Fruit fly (Drosophila melanogaster): ENCODE results near the gene pnt.
A peak's percentile ranks its signal among the peaks of the same experiment; 100 is the strongest.

The pnt gene

dm6 chr3R:23300091-23300918, 45.7 kb downstream of the pnt start (continued):
- TF ChIP-seq Gug (GFP tag; IDR thresholded peaks at IDR 0.05) (no peak), Sox14 (GFP tag; optimal IDR thresholded peaks at IDR 0.05) (peak; percentile 39), CG9139 (GFP tag; optimal IDR thresholded peaks at IDR 0.05) (no peak), Blimp-1 (GFP tag; optimal IDR thresholded peaks at IDR 0.05) (no peak), salr (GFP tag; optimal IDR thresholded peaks at IDR 0.05) (no peak), Met (GFP tag; optimal IDR thresholded peaks at IDR 0.05) (peak; percentile 65), svp (GFP tag) (no peak), CG6276 (GFP tag; optimal IDR thresholded peaks at IDR 0.05) (no peak), CG8319 (GFP tag; optimal IDR thresholded peaks at IDR 0.05) (no peak), CG8119 (GFP tag; IDR thresholded peaks at IDR 0.05) (no peak), CG4318 (GFP tag; optimal IDR thresholded peaks at IDR 0.05) (no peak), CG31627 (GFP tag; optimal IDR thresholded peaks at IDR 0.05) (peak; percentile 53), CG16779 (tag; optimal IDR thresholded peaks at IDR 0.05) (no peak), cyc (GFP tag; optimal IDR thresholded peaks at IDR 0.05) (no peak), Eip78C (GFP tag) (peak; percentile 75), topi (GFP tag; optimal IDR thresholded peaks at IDR 0.05) (no peak), CG10631 (GFP tag; optimal IDR thresholded peaks at IDR 0.05) (peak; percentile 52), dac (GFP tag; optimal IDR thresholded peaks at IDR 0.05) (no peak), ss (GFP tag; optimal IDR thresholded peaks at IDR 0.05) (no peak), acj6 (GFP tag; optimal IDR thresholded peaks at IDR 0.05) (peak; percentile 55), net (GFP tag; optimal IDR thresholded peaks at IDR 0.05) (peak; percentile 18), pdm3 (GFP tag; optimal IDR thresholded peaks at IDR 0.05) (peak; percentile 46), Ets21C (GFP tag; optimal IDR thresholded peaks at IDR 0.05) (peak; percentile 5), Hr4 (GFP tag; optimal IDR thresholded peaks at IDR 0.05) (peak; percentile 6), fd59A (GFP tag; optimal IDR thresholded peaks at IDR 0.05) (no peak), CG34406 (GFP tag; optimal IDR thresholded peaks at IDR 0.05) (peak; percentile 50), achi (GFP tag; optimal IDR thresholded peaks at IDR 0.05) (peak; percentile 31), Hr38 (GFP tag; optimal IDR thresholded peaks at IDR 0.05) (no peak), OdsH (GFP tag; optimal IDR thresholded peaks at IDR 0.05) (peak; percentile 43), CG32006 (GFP tag; optimal IDR thresholded peaks at IDR 0.05) (peak; percentile 38)

DNA sequence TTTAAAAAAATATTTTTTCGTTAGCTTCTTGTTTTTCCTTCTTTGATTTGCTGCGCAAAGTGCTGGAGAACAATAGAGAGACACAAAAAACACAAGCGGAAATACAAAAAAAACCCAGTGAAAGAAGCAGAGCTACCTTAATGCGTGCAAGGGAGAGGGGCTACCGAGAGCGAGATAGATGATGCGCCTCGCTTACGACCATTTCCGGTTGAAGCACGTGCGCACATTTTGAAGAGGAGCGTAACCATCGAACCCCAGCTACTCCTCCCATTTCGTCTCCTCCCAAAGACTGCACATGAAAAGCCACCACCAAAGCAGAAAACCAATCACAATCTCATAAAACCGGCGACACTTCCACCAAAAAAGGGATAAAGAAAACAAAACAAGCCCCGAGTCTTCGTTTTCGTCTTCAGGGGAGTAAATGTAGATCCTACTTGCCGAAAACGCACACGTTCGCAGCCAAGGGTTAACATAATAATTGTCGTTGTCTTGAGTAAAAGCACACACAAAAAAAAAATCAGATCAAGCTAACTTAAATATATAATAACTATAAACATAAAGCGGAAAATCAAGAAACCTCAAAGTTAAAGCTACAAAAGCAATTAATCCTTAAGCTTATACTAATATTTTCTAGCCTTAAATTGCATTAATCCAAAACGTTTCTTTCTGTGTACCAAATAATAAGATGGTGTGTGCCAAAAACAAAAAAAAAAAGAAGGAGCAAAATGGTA, 48.7 kb downstream of the pnt start:
- TF ChIP-seq acj6 (GFP tag; optimal IDR thresholded peaks at IDR 0.05): peak; percentile 47
- TF ChIP-seq fd85E (GFP tag; optimal IDR thresholded peaks at IDR 0.05): no peak
- peak; percentile 34 for TF ChIP-seq Eip75B (GFP tag; optimal IDR thresholded peaks at IDR 0.05)
- TF ChIP-seq lz (GFP tag; optimal IDR thresholded peaks at IDR 0.05): peak; percentile 50
- no peak for TF ChIP-seq Hr38 (GFP tag; optimal IDR thresholded peaks at IDR 0.05)
- no peak for TF ChIP-seq dsx (GFP tag; optimal IDR thresholded peaks at IDR 0.05; ENCODE audit: poor library complexity, severe bottlenecking)
- peak; percentile 13 for TF ChIP-seq Sox14 (GFP tag; optimal IDR thresholded peaks at IDR 0.05)
- peak; percentile 53 for TF ChIP-seq Hr39 (GFP tag; optimal IDR thresholded peaks at IDR 0.05)
- TF ChIP-seq CG10631 (GFP tag; optimal IDR thresholded peaks at IDR 0.05): peak; percentile 44
- peak; percentile 74 for TF ChIP-seq Met (GFP tag; optimal IDR thresholded peaks at IDR 0.05)
- TF ChIP-seq Ets21C (GFP tag; optimal IDR thresholded peaks at IDR 0.05): peak; percentile 35
- peak; percentile 75 for TF ChIP-seq Eip78C (GFP tag)
- peak; percentile 82 for TF ChIP-seq esn (GFP tag; optimal IDR thresholded peaks at IDR 0.05)
- no peak for TF ChIP-seq CG7368 (GFP tag; optimal IDR thresholded peaks at IDR 0.05)
- TF ChIP-seq net (GFP tag; optimal IDR thresholded peaks at IDR 0.05): no peak
- TF ChIP-seq Sox102F (GFP tag; optimal IDR thresholded peaks at IDR 0.05): peak; percentile 51
- peak; percentile 40; the same call in 2 of the 3 replicates for TF ChIP-seq CG6163 (GFP tag; IDR thresholded peaks at IDR 0.05)
- peak; percentile 37 for TF ChIP-seq vri (GFP tag; optimal IDR thresholded peaks at IDR 0.05)
- TF ChIP-seq CG31627 (GFP tag; optimal IDR thresholded peaks at IDR 0.05): peak; percentile 53
- TF ChIP-seq Gug (GFP tag; IDR thresholded peaks at IDR 0.05): no peak
- TF ChIP-seq ss (GFP tag; optimal IDR thresholded peaks at IDR 0.05): peak in 1 of 2 experiments; percentile 17
- TF ChIP-seq achi (GFP tag; optimal IDR thresholded peaks at IDR 0.05): peak; percentile 38
- TF ChIP-seq pdm3 (GFP tag; optimal IDR thresholded peaks at IDR 0.05): peak; percentile 49
- peak; percentile 65 for TF ChIP-seq cyc (GFP tag; optimal IDR thresholded peaks at IDR 0.05)
- TF ChIP-seq CG3032 (tag; optimal IDR thresholded peaks at IDR 0.05): no peak
- peak; percentile 43 for TF ChIP-seq CG3919 (GFP tag; optimal IDR thresholded peaks at IDR 0.05)
- TF ChIP-seq CG8119 (GFP tag; IDR thresholded peaks at IDR 0.05): no peak
- peak; percentile 30 for TF ChIP-seq OdsH (GFP tag; optimal IDR thresholded peaks at IDR 0.05)
- TF ChIP-seq Smox (GFP tag; optimal IDR thresholded peaks at IDR 0.05): peak; percentile 52
- TF ChIP-seq CG8632 (GFP tag; optimal IDR thresholded peaks at IDR 0.05): peak; percentile 31
- TF ChIP-seq CG6792 (GFP tag; optimal IDR thresholded peaks at IDR 0.05): peak; percentile 43
- TF ChIP-seq CG15336 (GFP tag; IDR thresholded peaks at IDR 0.05): no peak
- TF ChIP-seq CG34406 (GFP tag; optimal IDR thresholded peaks at IDR 0.05): peak; percentile 34

All from whole organism, prepupa.